Fruit fly (Drosophila melanogaster): Measurements from ENCODE around the gene CG32409.

CG32409 gene

DNA sequence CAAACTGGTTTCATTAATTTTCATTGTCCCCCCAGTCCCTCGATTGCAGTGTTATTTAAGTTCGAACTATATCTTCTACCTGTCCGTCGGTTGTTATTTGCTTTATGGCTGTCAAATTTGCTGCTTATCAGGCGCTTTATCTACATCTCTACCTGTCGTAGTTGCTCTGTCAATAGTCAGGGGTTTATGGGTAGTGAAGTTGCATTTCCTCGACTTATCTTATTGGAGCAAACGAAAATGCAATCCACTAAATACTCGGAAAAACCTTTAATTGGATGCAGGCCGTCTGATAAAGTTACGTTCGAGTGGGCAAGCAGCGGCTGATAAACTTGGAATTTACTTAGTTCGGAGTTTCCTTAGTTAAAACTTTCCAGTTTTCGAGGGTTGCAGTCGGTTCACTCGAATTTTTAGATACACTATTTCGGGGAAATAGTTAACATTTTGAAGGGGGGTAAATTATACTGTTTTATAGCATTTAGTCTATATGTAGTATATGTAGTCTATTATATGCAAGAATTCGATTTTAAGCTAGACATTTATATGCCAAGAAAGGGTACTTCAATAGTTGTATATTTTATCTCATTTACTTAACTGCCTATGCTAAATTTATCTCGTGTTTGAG is 47.9 kb downstream of the CG32409 start (continued):
- TF ChIP-seq Asciz (GFP tag; optimal IDR thresholded peaks at IDR 0.05), result no peak
- no peak for TF ChIP-seq CG9797 (GFP tag; optimal IDR thresholded peaks at IDR 0.05)
- TF ChIP-seq CG16863 (GFP tag; optimal IDR thresholded peaks at IDR 0.05), result no peak
- no peak for TF ChIP-seq CG18011 (GFP tag; optimal IDR thresholded peaks at IDR 0.05)
- TF ChIP-seq Hey (tag; optimal IDR thresholded peaks at IDR 0.05), result no peak
- no peak for TF ChIP-seq CG31365 (tag; optimal IDR thresholded peaks at IDR 0.05)
- no peak for TF ChIP-seq Adf1 (GFP tag; IDR thresholded peaks at IDR 0.05)
- TF ChIP-seq CHES-1-like (GFP tag; optimal IDR thresholded peaks at IDR 0.05), result no peak
- no peak for TF ChIP-seq CG6854 (GFP tag; optimal IDR thresholded peaks at IDR 0.05)
- peak; percentile 97 for TF ChIP-seq grn (GFP tag; optimal IDR thresholded peaks at IDR 0.05)
- TF ChIP-seq ash1 (GFP tag; optimal IDR thresholded peaks at IDR 0.05), result no peak
- TF ChIP-seq CG14441 (GFP tag; IDR thresholded peaks at IDR 0.05), result no peak
- no peak for TF ChIP-seq bowl (GFP tag; IDR thresholded peaks at IDR 0.05)
- TF ChIP-seq Mes4 (GFP tag; optimal IDR thresholded peaks at IDR 0.05), result no peak
- no peak for TF ChIP-seq Poxn (GFP tag; IDR thresholded peaks at IDR 0.05)
- TF ChIP-seq crp (GFP tag; optimal IDR thresholded peaks at IDR 0.05), result no peak
- TF ChIP-seq HLH4C (GFP tag; IDR thresholded peaks at IDR 0.05; ENCODE audit: partially characterized antibody), result no peak
- TF ChIP-seq shn (GFP tag; optimal IDR thresholded peaks at IDR 0.05), result no peak
- TF ChIP-seq tll (GFP tag; optimal IDR thresholded peaks at IDR 0.05), result no peak
- no peak for TF ChIP-seq CG10979 (tag; optimal IDR thresholded peaks at IDR 0.05)
- TF ChIP-seq insv (GFP tag; optimal IDR thresholded peaks at IDR 0.05), result no peak
- TF ChIP-seq CG18764 (GFP tag; optimal IDR thresholded peaks at IDR 0.05), result no peak
- no peak for TF ChIP-seq Eip74EF (GFP tag; optimal IDR thresholded peaks at IDR 0.05)
- no peak for TF ChIP-seq CG4854 (GFP tag; optimal IDR thresholded peaks at IDR 0.05)
- peak; percentile 12 for TF ChIP-seq CG14710 (tag; optimal IDR thresholded peaks at IDR 0.05)
- no peak for TF ChIP-seq CG9727 (GFP tag; optimal IDR thresholded peaks at IDR 0.05)
- TF ChIP-seq Hr78 (GFP tag; optimal IDR thresholded peaks at IDR 0.05), result peak in 1 of 2 experiments; percentile 15
- TF ChIP-seq odd (GFP tag; optimal IDR thresholded peaks at IDR 0.05), result peak; percentile 42
- no peak for TF ChIP-seq row (GFP tag; IDR thresholded peaks at IDR 0.05)
- TF ChIP-seq vfl (GFP tag; optimal IDR thresholded peaks at IDR 0.05), result no peak
- TF ChIP-seq CG8089 (GFP tag; optimal IDR thresholded peaks at IDR 0.05), result no peak
- no peak for TF ChIP-seq schlank (tag; optimal IDR thresholded peaks at IDR 0.05)
- TF ChIP-seq Max (GFP tag; optimal IDR thresholded peaks at IDR 0.05), result no peak
- TF ChIP-seq ERR (GFP tag; optimal IDR thresholded peaks at IDR 0.05), result no peak
- TF ChIP-seq en (GFP tag; optimal IDR thresholded peaks at IDR 0.05), result no peak
- no peak for TF ChIP-seq fd3F (GFP tag; optimal IDR thresholded peaks at IDR 0.05)
- no peak for TF ChIP-seq fd96Cb (tag; optimal IDR thresholded peaks at IDR 0.05)
- TF ChIP-seq CG1024 (GFP tag; IDR thresholded peaks at IDR 0.05), result no peak
- no peak for TF ChIP-seq vvl (GFP tag; IDR thresholded peaks at IDR 0.05)
- TF ChIP-seq CG3163 (GFP tag; optimal IDR thresholded peaks at IDR 0.05), result no peak
- peak; percentile 76 for TF ChIP-seq CG7745 (tag; optimal IDR thresholded peaks at IDR 0.05)
- no peak for TF ChIP-seq prd (optimal IDR thresholded peaks at IDR 0.05)
- no peak for TF ChIP-seq prd (GFP tag; IDR thresholded peaks at IDR 0.05)
- TF ChIP-seq lilli (GFP tag; optimal IDR thresholded peaks at IDR 0.05), result no peak
- TF ChIP-seq MTF-1 (GFP tag; optimal IDR thresholded peaks at IDR 0.05; ENCODE audit: borderline replicate concordance), result no peak
- TF ChIP-seq HLH54F (GFP tag; optimal IDR thresholded peaks at IDR 0.05), result no peak
- no peak for TF ChIP-seq C15 (GFP tag; IDR thresholded peaks at IDR 0.05)
- no peak for TF ChIP-seq CG8765 (GFP tag; IDR thresholded peaks at IDR 0.05)
- no peak for TF ChIP-seq CG17359 (tag; optimal IDR thresholded peaks at IDR 0.05)
- TF ChIP-seq CG18262 (tag; optimal IDR thresholded peaks at IDR 0.05), result peak; percentile 9
